Worm (Caenorhabditis elegans) whole organism, early embryonic: ENCODE data around the gene nhr-53.

Experiments used
- ceh-36 ChIP-seq: sonication (generic microtip); optimal IDR thresholded peaks from 2 replicates; lab custom pipeline; 2016; ENCODE audit warnings: missing genetic modification characterization, inconsistent platforms, missing compliant biosample characterization
- flt-1 ChIP-seq: fragments of 200-800 bp; sonication (Bioruptor generic); IDR thresholded peaks from 2 replicates; pipeline ENCODE4 v1.3.6; 2022; ENCODE audit warnings: missing genetic modification characterization, missing compliant biosample characterization
- tra-4 ChIP-seq: sonication (generic microtip); optimal IDR thresholded peaks from 2 replicates; lab custom pipeline; 2017; ENCODE audit warnings: missing genetic modification characterization, missing compliant biosample characterization

DNA sequence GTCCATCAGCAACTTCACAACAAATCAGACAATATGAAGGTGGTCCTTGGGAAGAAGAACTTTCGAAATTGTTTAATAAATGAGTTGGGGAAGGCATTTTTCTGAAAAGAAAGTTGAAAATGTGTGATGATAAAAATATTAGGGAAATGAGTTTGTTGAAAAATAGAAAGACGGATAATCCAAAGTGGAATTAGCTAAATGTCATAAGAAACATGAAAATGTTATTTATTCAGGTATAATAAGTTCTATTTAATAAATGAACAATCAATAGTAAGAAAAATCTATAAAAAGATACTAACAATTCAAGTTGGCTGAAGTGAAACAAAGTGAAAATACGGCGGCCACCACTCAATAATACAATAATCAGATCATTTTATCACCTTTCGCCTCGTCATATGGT lies at the start of gene nhr-53:
- TF ChIP-seq flt-1 (GFP tag; lab: Robert Waterston, UW) (no peak), tra-4 (tag; lab: Kevin White, UChicago) (no peak), ceh-36 (no peak)
